Fruit fly (Drosophila melanogaster) whole organism, embryonic: ENCODE results near the gene osk.

Experiments
- ATbp ChIP-seq: fragments of 200-800 bp; sonication (Bioruptor generic); optimal IDR thresholded peaks from 2 replicates; lab custom pipeline; 2017; ENCODE audit warnings: missing biosample characterization, mild to moderate bottlenecking, missing genetic modification characterization, missing genetic modification reagents
- CG10147 ChIP-seq: fragments of 200-800 bp; sonication (Bioruptor generic); optimal IDR thresholded peaks from 2 replicates; lab custom pipeline; 2019; ENCODE audit warnings: missing biosample characterization, mild to moderate bottlenecking, missing genetic modification characterization, moderate library complexity
- CG10321 ChIP-seq: fragments of 200-800 bp; sonication (Bioruptor generic); IDR thresholded peaks from 2 replicates; pipeline ENCODE4 v1.3.6; 2022; ENCODE audit warnings: missing biosample characterization, missing genetic modification characterization
- CG10979 ChIP-seq: fragments of 200-800 bp; sonication (Bioruptor generic); optimal IDR thresholded peaks from 2 replicates; lab custom pipeline; 2018; ENCODE audit warnings: missing biosample characterization, mild to moderate bottlenecking, missing genetic modification characterization, moderate library complexity
- CG11723 ChIP-seq: fragments of 200-800 bp; sonication (Bioruptor generic); optimal IDR thresholded peaks from 2 replicates; lab custom pipeline; 2017; ENCODE audit warnings: missing biosample characterization, mild to moderate bottlenecking, missing genetic modification characterization
- CG13424 ChIP-seq: fragments of 200-800 bp; sonication (Bioruptor generic); optimal IDR thresholded peaks from 2 replicates; lab custom pipeline; 2019; ENCODE audit warnings: missing biosample characterization, mild to moderate bottlenecking, missing genetic modification characterization, moderate library complexity
- CG15011 ChIP-seq: fragments of 200-800 bp; sonication (Bioruptor generic); optimal IDR thresholded peaks from 3 replicates; lab custom pipeline; 2018; ENCODE audit warnings: missing biosample characterization, mild to moderate bottlenecking, missing genetic modification characterization
- CG1529 ChIP-seq: fragments of 200-800 bp; sonication (Bioruptor generic); optimal IDR thresholded peaks from 3 replicates; lab custom pipeline; 2018; ENCODE audit warnings: missing biosample characterization, missing genetic modification characterization
- CG18262 ChIP-seq: fragments of 200-800 bp; optimal IDR thresholded peaks from 3 replicates; lab custom pipeline; 2019; ENCODE audit warnings: missing biosample characterization, mild to moderate bottlenecking, missing genetic modification characterization, moderate library complexity
- CG2875 ChIP-seq: fragments of 200-800 bp; sonication (Bioruptor generic); optimal IDR thresholded peaks from 2 replicates; lab custom pipeline; 2017; ENCODE audit warnings: missing biosample characterization, mild to moderate bottlenecking, missing genetic modification characterization, missing genetic modification reagents
- CG2889 ChIP-seq: fragments of 200-800 bp; sonication (Bioruptor generic); IDR thresholded peaks from 3 replicates; pipeline ENCODE4 v1.3.6; 2022; ENCODE audit warnings: missing biosample characterization, missing genetic modification characterization
- CG3163 ChIP-seq: fragments of 200-800 bp; sonication (Bioruptor generic); optimal IDR thresholded peaks from 3 replicates; lab custom pipeline; 2016; ENCODE audit warnings: missing biosample characterization, missing genetic modification characterization
- CG3407 ChIP-seq: fragments of 200-800 bp; sonication (Bioruptor generic); optimal IDR thresholded peaks from 2 replicates; lab custom pipeline; 2018; ENCODE audit warnings: missing biosample characterization, mild to moderate bottlenecking, missing genetic modification characterization
- CG43689 ChIP-seq: fragments of 200-800 bp; sonication (Bioruptor generic); IDR thresholded peaks from 2 replicates; pipeline ENCODE4 v1.3.6; 2022; ENCODE audit warnings: missing biosample characterization, missing genetic modification characterization
- CG5180 ChIP-seq: fragments of 200-800 bp; sonication (Bioruptor generic); optimal IDR thresholded peaks from 3 replicates; lab custom pipeline; 2017; ENCODE audit warnings: missing biosample characterization, missing genetic modification characterization, mild to moderate bottlenecking, moderate library complexity, missing genetic modification reagents
- CG5245 ChIP-seq: fragments of 200-800 bp; sonication (Bioruptor generic); optimal IDR thresholded peaks from 3 replicates; lab custom pipeline; 2016; ENCODE audit warnings: missing biosample characterization, missing genetic modification characterization
- CG6175 ChIP-seq: fragments of 200-800 bp; sonication (Bioruptor generic); IDR thresholded peaks from 3 replicates; pipeline ENCODE4 v1.3.6; 2022; ENCODE audit warnings: missing biosample characterization, missing genetic modification characterization
- CG6689 ChIP-seq: fragments of 200-800 bp; sonication (Bioruptor generic); IDR thresholded peaks from 2 replicates; pipeline ENCODE4 v1.3.6; 2022; ENCODE audit warnings: missing biosample characterization, missing genetic modification characterization
- CG7556 ChIP-seq: fragments of 200-800 bp; sonication (Bioruptor generic); optimal IDR thresholded peaks from 2 replicates; lab custom pipeline; 2017; ENCODE audit warnings: missing biosample characterization, mild to moderate bottlenecking, missing genetic modification characterization
- CG8281 ChIP-seq: fragments of 200-800 bp; sonication (Bioruptor generic); optimal IDR thresholded peaks from 2 replicates; lab custom pipeline; 2018; ENCODE audit warnings: missing biosample characterization, mild to moderate bottlenecking, missing genetic modification characterization, moderate library complexity
- CG8359 ChIP-seq: fragments of 200-800 bp; sonication (Bioruptor generic); optimal IDR thresholded peaks from 2 replicates; lab custom pipeline; 2017; ENCODE audit warnings: missing biosample characterization, mild to moderate bottlenecking, missing genetic modification characterization, borderline replicate concordance
- CG8944 ChIP-seq: fragments of 200-800 bp; sonication (Bioruptor generic); optimal IDR thresholded peaks from 3 replicates; lab custom pipeline; 2016; ENCODE audit warnings: missing biosample characterization, missing genetic modification characterization
- Chrac-16 ChIP-seq: fragments of 200-800 bp; sonication (Bioruptor generic); optimal IDR thresholded peaks from 3 replicates; lab custom pipeline; 2016; ENCODE audit warnings: missing biosample characterization, missing genetic modification characterization
- Eip74EF ChIP-seq, 2 experiments: fragments of 200-800 bp in 1 of 2; fragments of >200 bp in 1 of 2; sonication (Bioruptor generic) in 1 of 2; optimal IDR thresholded peaks; 2 replicates each; lab custom pipeline; 2017 to 2019; ENCODE audit warnings: missing biosample characterization in 2 of 2, missing genetic modification characterization in 2 of 2, mild to moderate bottlenecking in 1 of 2, moderate library complexity in 1 of 2
- Ets65A ChIP-seq: fragments of 200-800 bp; sonication (Bioruptor generic); peaks from one replicate; lab custom pipeline; 2016; ENCODE audit warnings: missing biosample characterization, missing genetic modification characterization
- Ets97D ChIP-seq: fragments of 200-800 bp; sonication (Bioruptor generic); optimal IDR thresholded peaks from 3 replicates; lab custom pipeline; 2016; ENCODE audit warnings: missing biosample characterization, missing genetic modification characterization
- Gug ChIP-seq: fragments of 200-800 bp; sonication (Bioruptor generic); IDR thresholded peaks from 4 replicates; pipeline ENCODE4 v1.3.6; 2022; ENCODE audit warnings: missing biosample characterization, missing genetic modification characterization
- HLH3B ChIP-seq: fragments of 200-800 bp; sonication (Bioruptor generic); IDR thresholded peaks from 2 replicates; pipeline ENCODE4 v1.3.6; 2022; ENCODE audit warnings: missing biosample characterization, missing genetic modification characterization
- Hmx ChIP-seq: fragments of 200-800 bp; sonication (Bioruptor generic); optimal IDR thresholded peaks from 2 replicates; lab custom pipeline; 2016; ENCODE audit warnings: missing biosample characterization, missing genetic modification characterization
- Jarid2 ChIP-seq: fragments of 200-800 bp; sonication (Bioruptor generic); optimal IDR thresholded peaks from 3 replicates; lab custom pipeline; 2017; ENCODE audit warnings: mild to moderate bottlenecking, missing biosample characterization, missing genetic modification reagents, missing genetic modification characterization
- Lim3 ChIP-seq: fragments of 200-800 bp; sonication (Bioruptor generic); IDR thresholded peaks from 2 replicates; pipeline ENCODE4 v1.3.6; 2022; ENCODE audit warnings: missing biosample characterization, missing genetic modification characterization
- Mrtf ChIP-seq: fragments of 200-800 bp; sonication (Bioruptor generic); IDR thresholded peaks from 3 replicates; pipeline ENCODE4 v1.3.6; 2022; ENCODE audit warnings: missing biosample characterization, missing genetic modification characterization
- Opbp ChIP-seq: fragments of 200-800 bp; sonication (Bioruptor generic); IDR thresholded peaks from 3 replicates; pipeline ENCODE4 v1.3.6; 2022; ENCODE audit warnings: missing biosample characterization, missing genetic modification characterization; ENCODE audit not compliant: partially characterized antibody
- Usf ChIP-seq: fragments of 200-800 bp; sonication (Bioruptor generic); optimal IDR thresholded peaks from 2 replicates; lab custom pipeline; 2017; ENCODE audit warnings: missing genotype, missing biosample characterization, missing genetic modification characterization
- bbx ChIP-seq: fragments of 200-800 bp; sonication (Bioruptor generic); IDR thresholded peaks from 2 replicates; pipeline ENCODE4 v1.3.6; 2022; ENCODE audit warnings: missing biosample characterization, missing genetic modification characterization; ENCODE audit not compliant: partially characterized antibody
- dmrt11E ChIP-seq: fragments of 200-800 bp; sonication (Bioruptor generic); optimal IDR thresholded peaks from 3 replicates; lab custom pipeline; 2018; ENCODE audit warnings: missing biosample characterization, mild to moderate bottlenecking, missing genetic modification characterization, moderate library complexity
- dysf ChIP-seq: fragments of 200-800 bp; sonication (Bioruptor generic); IDR thresholded peaks from 3 replicates; pipeline ENCODE4 v1.3.6; 2022; ENCODE audit warnings: missing biosample characterization, missing genetic modification characterization
- emc ChIP-seq: fragments of 200-800 bp; sonication (Bioruptor generic); optimal IDR thresholded peaks from 2 replicates; lab custom pipeline; 2016; ENCODE audit warnings: missing biosample characterization, missing genetic modification characterization
- hbn ChIP-seq: fragments of 200-800 bp; sonication (Bioruptor generic); IDR thresholded peaks from 2 replicates; pipeline ENCODE4 v1.3.6; 2022; ENCODE audit warnings: missing biosample characterization, missing genetic modification characterization; ENCODE audit not compliant: partially characterized antibody
- nmo ChIP-seq: fragments of 200-800 bp; sonication (Bioruptor generic); optimal IDR thresholded peaks from 2 replicates; lab custom pipeline; 2018; ENCODE audit warnings: missing biosample characterization, mild to moderate bottlenecking, missing genetic modification characterization, moderate library complexity
- org-1 ChIP-seq: fragments of 200-800 bp; sonication (Bioruptor generic); optimal IDR thresholded peaks from 2 replicates; lab custom pipeline; 2017; ENCODE audit warnings: missing biosample characterization, missing genetic modification characterization
- pan ChIP-seq, 4 experiments: fragments of >200 bp in 3 of 4; fragments of 200-800 bp in 1 of 4; sonication (Bioruptor generic) in 1 of 4; optimal IDR thresholded peaks in 3 of 4; IDR thresholded peaks in 1 of 4; 2 replicates each; pipeline versions ENCODE4 v1.3.6 to Lab custom; 2017 to 2022; ENCODE audit warnings: missing biosample characterization in 2 of 4, missing genetic modification characterization in 2 of 4, mixed read lengths in 1 of 4
- pb ChIP-seq: fragments of 200-800 bp; sonication (Bioruptor generic); optimal IDR thresholded peaks from 3 replicates; lab custom pipeline; 2016; ENCODE audit warnings: missing biosample characterization, missing genetic modification characterization
- shn ChIP-seq: fragments of 200-800 bp; sonication (Bioruptor generic); optimal IDR thresholded peaks from 3 replicates; lab custom pipeline; 2016; ENCODE audit warnings: missing biosample characterization, missing genetic modification characterization
- slp2 ChIP-seq: fragments of 200-800 bp; sonication (Bioruptor generic); optimal IDR thresholded peaks from 2 replicates; lab custom pipeline; 2016; ENCODE audit warnings: missing biosample characterization, missing genetic modification characterization
- stwl ChIP-seq: fragments of 200-800 bp; sonication (Bioruptor generic); optimal IDR thresholded peaks from 3 replicates; lab custom pipeline; 2018; ENCODE audit warnings: missing biosample characterization, mild to moderate bottlenecking, missing genetic modification characterization, moderate library complexity
- trem ChIP-seq: fragments of 200-800 bp; optimal IDR thresholded peaks from 3 replicates; lab custom pipeline; 2019; ENCODE audit warnings: missing biosample characterization, mild to moderate bottlenecking, missing genetic modification characterization, moderate library complexity
- wor ChIP-seq: fragments of 200-800 bp; sonication (Bioruptor generic); IDR thresholded peaks from 2 replicates; pipeline ENCODE4 v1.3.6; 2022; ENCODE audit warnings: missing biosample characterization, missing genetic modification characterization
- yki ChIP-seq: fragments of >200 bp; optimal IDR thresholded peaks from 3 replicates; lab custom pipeline; 2018
- zen2 ChIP-seq: fragments of 200-800 bp; sonication (Bioruptor generic); IDR thresholded peaks from 3 replicates; pipeline ENCODE4 v1.3.6; 2022; ENCODE audit warnings: missing biosample characterization, missing genetic modification characterization; ENCODE audit not compliant: partially characterized antibody

The osk gene

DNA sequence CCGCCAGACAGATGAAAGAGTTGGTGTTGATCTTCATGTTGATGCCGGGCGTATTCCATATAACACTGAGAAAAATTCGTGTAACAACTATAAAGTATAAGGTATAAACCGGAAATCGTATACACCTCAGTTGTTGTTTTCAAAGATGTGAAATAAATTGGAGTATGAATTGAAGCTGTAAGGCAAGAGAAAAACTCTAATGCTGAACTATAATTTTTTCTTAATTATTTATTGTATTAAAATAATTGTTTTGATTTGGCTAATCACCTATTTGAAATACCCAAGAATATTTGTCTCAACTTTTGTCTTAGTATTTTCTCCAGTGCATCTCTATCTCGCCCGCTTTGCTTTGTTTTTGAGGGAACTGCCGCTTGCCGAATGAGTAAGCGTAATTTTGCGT, 25.4 kb downstream of the osk start (continued):
- TF ChIP-seq CG10979 (tag; lab: Kevin White, UChicago) (peak; percentile 63), CG8281 (peak; percentile 28), wor (GFP tag; lab: Robert Waterston, UW) (peak; percentile 39; the same call in 1 of the 2 replicates), CG15011 (GFP tag; lab: Kevin White, UChicago) (no peak), CG7556 (peak; percentile 48), Ets65A (GFP tag; lab: Kevin White, UChicago) (no peak), hbn (no peak), yki (lab: Kevin White, UChicago) (no peak), CG43689 (no peak), CG5180 (GFP tag; lab: Kevin White, UChicago) (peak; percentile 57), org-1 (GFP tag; lab: Kevin White, UChicago) (peak; percentile 44), CG3163 (GFP tag; lab: Kevin White, UChicago) (no peak), emc (GFP tag; lab: Kevin White, UChicago) (no peak), CG8359 (GFP tag; lab: Kevin White, UChicago) (peak; percentile 27), Jarid2 (GFP tag; lab: Kevin White, UChicago) (peak; percentile 7), CG6175 (GFP tag; lab: Robert Waterston, UW) (no peak), Mrtf (GFP tag; lab: Robert Waterston, UW) (no peak), bbx (GFP tag; lab: Robert Waterston, UW) (no peak), ATbp (GFP tag; lab: Kevin White, UChicago) (peak; percentile 61), zen2 (GFP tag; lab: Robert Waterston, UW) (no peak), shn (GFP tag; lab: Kevin White, UChicago) (no peak), CG2875 (GFP tag; lab: Kevin White, UChicago) (peak; percentile 46), CG8944 (GFP tag; lab: Kevin White, UChicago) (no peak), CG6689 (peak; percentile 33), CG1529 (GFP tag; lab: Kevin White, UChicago) (peak; percentile 60), CG3407 (GFP tag; lab: Kevin White, UChicago) (peak; percentile 39), pan (optimal IDR thresholded peaks at IDR 0.05; lab: Kevin White, UChicago) (no peak), pan (GFP tag; optimal IDR thresholded peaks at IDR 0.05 in 1 of 2, IDR thresholded peaks at IDR 0.05 in 1 of 2) (peak in 1 of 2 experiments; percentile 44), HLH3B (peak; percentile 67), dmrt11E (tag; lab: Kevin White, UChicago) (peak; percentile 57), CG10147 (GFP tag; lab: Kevin White, UChicago) (peak; percentile 12), Gug (no peak), CG10321 (GFP tag; lab: Robert Waterston, UW) (no peak), stwl (tag; lab: Kevin White, UChicago) (no peak), dysf (GFP tag; lab: Robert Waterston, UW) (peak; percentile 72), CG11723 (GFP tag; lab: Kevin White, UChicago) (peak; percentile 28), CG18262 (peak; percentile 73), slp2 (GFP tag; lab: Kevin White, UChicago) (no peak), Chrac-16 (GFP tag; lab: Kevin White, UChicago) (peak; percentile 46), CG2889 (0 out of 3 replicates have a peak, but pooled peaks have one; percentile 21), Eip74EF (GFP tag; optimal IDR thresholded peaks at IDR 0.05; lab: Kevin White, UChicago) (peak in 1 of 2 experiments; percentile 67), Ets97D (GFP tag; lab: Kevin White, UChicago) (no peak), nmo (GFP tag; lab: Kevin White, UChicago) (peak; percentile 66), trem (peak; percentile 44), CG13424 (tag; lab: Kevin White, UChicago) (peak; percentile 68), Hmx (GFP tag; lab: Kevin White, UChicago) (no peak), pb (GFP tag; lab: Kevin White, UChicago) (no peak), CG5245 (GFP tag; lab: Kevin White, UChicago) (no peak), Opbp (GFP tag; lab: Robert Waterston, UW) (no peak), Lim3 (GFP tag; lab: Robert Waterston, UW) (no peak), Usf (GFP tag; lab: Kevin White, UChicago) (no peak)
